Worm (Caenorhabditis elegans) whole organism, L4/young adult: ENCODE measurements around the gene Y110A2AL.9.

Experiments
- W03F9.2 ChIP-seq: fragments of 150-350 bp; optimal IDR thresholded peaks from 2 replicates; lab custom pipeline; 2014; ENCODE audit warnings: missing biosample characterization, missing genetic modification characterization
- dao-5 ChIP-seq: sonication (generic microtip); optimal IDR thresholded peaks from 2 replicates; lab custom pipeline; 2016; ENCODE audit warnings: missing genotype, missing genetic modification characterization, moderate library complexity, missing compliant biosample characterization
- him-1 ChIP-seq: sonication (generic microtip); optimal IDR thresholded peaks from 2 replicates; lab custom pipeline; 2016; ENCODE audit warnings: missing genotype, missing genetic modification reagents, missing genetic modification characterization, missing compliant biosample characterization

DNA sequence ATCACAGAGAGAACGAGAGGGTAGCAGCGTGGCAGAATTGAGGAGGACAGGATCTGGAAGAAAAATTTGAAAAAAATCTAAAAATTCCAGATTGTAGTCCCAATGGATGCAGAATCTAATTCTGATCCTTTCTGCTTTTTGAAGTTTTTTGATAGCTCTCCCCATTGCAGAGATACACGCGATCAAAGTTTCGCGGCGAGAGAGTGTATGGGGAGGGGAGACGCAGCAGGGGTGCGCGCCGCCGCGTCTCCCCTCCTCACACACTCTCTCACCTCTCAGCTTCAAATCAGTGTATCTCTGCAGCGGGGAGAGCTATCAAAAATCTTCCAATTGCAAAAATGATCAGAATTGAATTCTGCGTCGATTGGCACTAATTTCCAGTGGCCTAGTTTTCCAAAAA, 14.6 kb upstream of the Y110A2AL.9 start:
- TF ChIP-seq him-1 (no peak), dao-5 (tag; lab: Kevin White, UChicago) (no peak), W03F9.2 (no peak)
